Worm (Caenorhabditis elegans): Measurements from ENCODE around the gene T05C7.8.

T05C7.8 gene

ce11 chrIV:80943-81342, 4.8 kb downstream of the T05C7.8 start:
- TF ChIP-seq rnt-1 (tag; optimal IDR thresholded peaks at IDR 0.05) (peak; percentile 21), dsc-1 (tag; optimal IDR thresholded peaks at IDR 0.05) (peak; percentile 94), nhr-85 (tag) (peak; percentile 74), fkh-4 (tag; optimal IDR thresholded peaks at IDR 0.05; ENCODE audit: borderline replicate concordance) (peak; percentile 68), lin-15B (tag; optimal IDR thresholded peaks at IDR 0.05) (no peak)

ce11 chrIV:81428-81827, 5.3 kb downstream of the T05C7.8 start:
- TF ChIP-seq sptf-1 (tag; optimal IDR thresholded peaks at IDR 0.05) (no peak), egl-27 (tag; optimal IDR thresholded peaks at IDR 0.05) (no peak), zip-4 (GFP tag; optimal IDR thresholded peaks at IDR 0.05) (no peak), blmp-1 (tag; optimal IDR thresholded peaks at IDR 0.05) (peak; percentile 46), unc-30 (tag; optimal IDR thresholded peaks at IDR 0.05) (no peak), efl-1 (optimal IDR thresholded peaks at IDR 0.05) (no peak), efl-1 (GFP tag; optimal IDR thresholded peaks at IDR 0.05 in 1 of 2) (peak in 1 of 2 experiments; percentile 82), lin-15B (tag; optimal IDR thresholded peaks at IDR 0.05) (no peak), pqm-1 (tag; optimal IDR thresholded peaks at IDR 0.05) (no peak), ztf-4 (tag; optimal IDR thresholded peaks at IDR 0.05) (no peak), nhr-19 (GFP tag; conservative IDR thresholded peaks at IDR 0.05) (no peak), ceh-82 (tag; optimal IDR thresholded peaks at IDR 0.05) (no peak), pag-3 (tag; optimal IDR thresholded peaks at IDR 0.05; ENCODE audit: borderline replicate concordance, insufficient read depth) (no peak), isw-1 (GFP tag; IDR thresholded peaks at IDR 0.05) (no peak), nhr-85 (tag) (peak; percentile 58), snu-23 (GFP tag; optimal IDR thresholded peaks at IDR 0.05) (no peak), ceh-63 (GFP tag; optimal IDR thresholded peaks at IDR 0.05) (no peak), skn-1 (tag; optimal IDR thresholded peaks at IDR 0.05) (no peak), unc-86 (tag; optimal IDR thresholded peaks at IDR 0.05) (no peak), nhr-237 (tag; optimal IDR thresholded peaks at IDR 0.05) (no peak), nhr-77 (tag; optimal IDR thresholded peaks at IDR 0.05) (no peak)

ce11 chrIV:82309-82708, 6.1 kb downstream of the T05C7.8 start:
- TF ChIP-seq dsc-1 (tag; optimal IDR thresholded peaks at IDR 0.05): peak; percentile 90
- TF ChIP-seq rnt-1 (tag; optimal IDR thresholded peaks at IDR 0.05): peak; percentile 35
- TF ChIP-seq ztf-4 (tag; optimal IDR thresholded peaks at IDR 0.05): no peak
- peak; percentile 42 for TF ChIP-seq nhr-85 (tag)
- TF ChIP-seq C34B4.2 (tag; optimal IDR thresholded peaks at IDR 0.05): no peak
- TF ChIP-seq fkh-4 (tag; optimal IDR thresholded peaks at IDR 0.05; ENCODE audit: borderline replicate concordance): peak; percentile 69

ce11 chrIV:86744-87143, 10.6 kb downstream of the T05C7.8 start:
- TF ChIP-seq grh-1 (GFP tag; IDR thresholded peaks at IDR 0.05) (no peak), swsn-7 (tag; optimal IDR thresholded peaks at IDR 0.05) (no peak), pax-3 (tag; optimal IDR thresholded peaks at IDR 0.05) (no peak), mef-2 (tag; optimal IDR thresholded peaks at IDR 0.05) (no peak), unc-130 (tag; optimal IDR thresholded peaks at IDR 0.05) (no peak), nhr-77 (tag; optimal IDR thresholded peaks at IDR 0.05) (no peak), efl-1 (optimal IDR thresholded peaks at IDR 0.05) (no peak), efl-1 (GFP tag; optimal IDR thresholded peaks at IDR 0.05 in 1 of 2) (peak in 1 of 2 experiments; percentile 90), lin-39 (tag; optimal IDR thresholded peaks at IDR 0.05) (no peak)

ce11 chrIV:89991-90390, 13.8 kb downstream of the T05C7.8 start, which contains the start of gene scl-23:
Gene scl-23 (minus strand): TSS chrIV:90091.
- no peak for TF ChIP-seq fkh-8 (tag; optimal IDR thresholded peaks at IDR 0.05)
- no peak for TF ChIP-seq ama-1 (optimal IDR thresholded peaks at IDR 0.05)
- TF ChIP-seq swsn-7 (tag; optimal IDR thresholded peaks at IDR 0.05): no peak
- no peak for TF ChIP-seq skn-1 (tag; optimal IDR thresholded peaks at IDR 0.05)
- TF ChIP-seq tbx-2 (tag; optimal IDR thresholded peaks at IDR 0.05): no peak
- no peak for TF ChIP-seq C16A3.4 (tag; optimal IDR thresholded peaks at IDR 0.05)
- TF ChIP-seq ets-5 (GFP tag; IDR thresholded peaks at IDR 0.05): no peak
- no peak for TF ChIP-seq nhr-47 (tag; optimal IDR thresholded peaks at IDR 0.05)
- no peak for TF ChIP-seq C04F5.9 (tag; optimal IDR thresholded peaks at IDR 0.05)
- TF ChIP-seq isw-1 (GFP tag; IDR thresholded peaks at IDR 0.05): no peak
- no peak for TF ChIP-seq zip-4 (GFP tag; optimal IDR thresholded peaks at IDR 0.05)

Measured in whole organism, L1 larva.